Fruit fly (Drosophila melanogaster) whole organism, embryonic: Measurements from ENCODE around the gene CG33108.

ENCODE experiments used
- Abd-B ChIP-seq: fragments of 200-800 bp; sonication (Bioruptor generic); optimal IDR thresholded peaks from 2 replicates; lab custom pipeline; 2018; ENCODE audit warnings: missing biosample characterization, mild to moderate bottlenecking, missing genetic modification characterization, moderate library complexity
- B-H2 ChIP-seq: fragments of 200-800 bp; sonication (Bioruptor generic); optimal IDR thresholded peaks from 2 replicates; lab custom pipeline; 2018; ENCODE audit warnings: missing biosample characterization, mild to moderate bottlenecking, missing genetic modification characterization
- CG14667 ChIP-seq: fragments of 200-800 bp; sonication (Bioruptor generic); IDR thresholded peaks from 2 replicates; pipeline ENCODE4 v1.3.6; 2022; ENCODE audit warnings: missing biosample characterization, missing genetic modification characterization
- CG16779 ChIP-seq: fragments of 200-800 bp; sonication (Bioruptor generic); IDR thresholded peaks from 2 replicates; pipeline ENCODE4 v1.3.6; 2022; ENCODE audit warnings: missing biosample characterization, missing genetic modification characterization
- CG16813 ChIP-seq: fragments of 200-800 bp; sonication (Bioruptor generic); IDR thresholded peaks from 3 replicates; pipeline ENCODE4 v1.3.6; 2022; ENCODE audit warnings: missing biosample characterization, missing genetic modification characterization; ENCODE audit not compliant: partially characterized antibody
- CG16815 ChIP-seq: fragments of 200-800 bp; sonication (Bioruptor generic); optimal IDR thresholded peaks from 3 replicates; lab custom pipeline; 2017; ENCODE audit warnings: missing biosample characterization, mild to moderate bottlenecking, missing genetic modification characterization
- CG16863 ChIP-seq: fragments of 200-800 bp; sonication (Bioruptor generic); optimal IDR thresholded peaks from 3 replicates; lab custom pipeline; 2016; ENCODE audit warnings: missing biosample characterization, missing genetic modification characterization
- CG17385 ChIP-seq: fragments of 200-800 bp; sonication (Bioruptor generic); optimal IDR thresholded peaks from 3 replicates; lab custom pipeline; 2018; ENCODE audit warnings: missing biosample characterization, mild to moderate bottlenecking, missing genetic modification characterization
- CG17802 ChIP-seq: fragments of 200-800 bp; sonication (Bioruptor generic); optimal IDR thresholded peaks from 2 replicates; lab custom pipeline; 2018; ENCODE audit warnings: missing biosample characterization, mild to moderate bottlenecking, missing genetic modification characterization, moderate library complexity
- CG18262 ChIP-seq: fragments of 200-800 bp; optimal IDR thresholded peaks from 3 replicates; lab custom pipeline; 2019; ENCODE audit warnings: missing biosample characterization, mild to moderate bottlenecking, missing genetic modification characterization, moderate library complexity
- CG2120 ChIP-seq: fragments of 200-800 bp; sonication (Bioruptor generic); optimal IDR thresholded peaks from 3 replicates; lab custom pipeline; 2016; ENCODE audit warnings: missing biosample characterization, missing genetic modification characterization
- CG30020 ChIP-seq: fragments of 200-800 bp; optimal IDR thresholded peaks from 2 replicates; lab custom pipeline; 2019; ENCODE audit warnings: missing biosample characterization, mild to moderate bottlenecking, missing genetic modification characterization, moderate library complexity
- CG3163 ChIP-seq: fragments of 200-800 bp; sonication (Bioruptor generic); optimal IDR thresholded peaks from 3 replicates; lab custom pipeline; 2016; ENCODE audit warnings: missing biosample characterization, missing genetic modification characterization
- CG33557 ChIP-seq: fragments of 200-800 bp; sonication (Bioruptor generic); optimal IDR thresholded peaks from 2 replicates; lab custom pipeline; 2019; ENCODE audit warnings: missing biosample characterization, mild to moderate bottlenecking, missing genetic modification characterization, moderate library complexity
- CG34422 ChIP-seq: fragments of 200-800 bp; sonication (Bioruptor generic); IDR thresholded peaks from 3 replicates; pipeline ENCODE4 v1.3.6; 2022; ENCODE audit warnings: missing biosample characterization, missing genetic modification characterization
- CG3726 ChIP-seq: fragments of 200-800 bp; sonication (Bioruptor generic); IDR thresholded peaks from 3 replicates; pipeline ENCODE4, ENCODE4 v1.3.6; 2022; ENCODE audit warnings: missing biosample characterization, missing genetic modification characterization
- CG3995 ChIP-seq: fragments of 200-800 bp; sonication (Bioruptor generic); optimal IDR thresholded peaks from 3 replicates; lab custom pipeline; 2016; ENCODE audit warnings: missing biosample characterization, missing genetic modification characterization
- CG4730 ChIP-seq: fragments of 200-800 bp; sonication (Bioruptor generic); IDR thresholded peaks from 2 replicates; pipeline ENCODE4 v1.3.6; 2022; ENCODE audit warnings: missing biosample characterization, missing genetic modification characterization
- CG6813 ChIP-seq: fragments of 200-800 bp; sonication (Bioruptor generic); optimal IDR thresholded peaks from 2 replicates; lab custom pipeline; 2017; ENCODE audit warnings: missing biosample characterization, missing genetic modification characterization, mild to moderate bottlenecking, moderate library complexity, missing genetic modification reagents
- CG8359 ChIP-seq: fragments of 200-800 bp; sonication (Bioruptor generic); optimal IDR thresholded peaks from 2 replicates; lab custom pipeline; 2017; ENCODE audit warnings: missing biosample characterization, mild to moderate bottlenecking, missing genetic modification characterization, borderline replicate concordance
- CG9215 ChIP-seq: fragments of 200-800 bp; sonication (Bioruptor generic); IDR thresholded peaks from 2 replicates; pipeline ENCODE4 v1.3.6; 2022; ENCODE audit warnings: missing biosample characterization, missing genetic modification characterization
- CoRest ChIP-seq: fragments of 200-800 bp; sonication (Bioruptor generic); optimal IDR thresholded peaks from 3 replicates; lab custom pipeline; 2018; ENCODE audit warnings: missing biosample characterization, mild to moderate bottlenecking, missing genetic modification characterization, moderate library complexity
- H15 ChIP-seq: fragments of 200-800 bp; sonication (Bioruptor generic); IDR thresholded peaks from 3 replicates; pipeline ENCODE4 v1.3.6; 2022; ENCODE audit warnings: missing biosample characterization, missing genetic modification characterization
- Hmr ChIP-seq: fragments of 200-800 bp; sonication (Bioruptor generic); optimal IDR thresholded peaks from 3 replicates; lab custom pipeline; 2017; ENCODE audit warnings: mild to moderate bottlenecking, missing biosample characterization, missing genetic modification reagents, missing genetic modification characterization
- Lim3 ChIP-seq: fragments of 200-800 bp; sonication (Bioruptor generic); IDR thresholded peaks from 2 replicates; pipeline ENCODE4 v1.3.6; 2022; ENCODE audit warnings: missing biosample characterization, missing genetic modification characterization
- Max ChIP-seq: fragments of 200-800 bp; sonication (Bioruptor generic); optimal IDR thresholded peaks from 2 replicates; lab custom pipeline; 2016; ENCODE audit warnings: missing biosample characterization, mild to moderate bottlenecking, missing genetic modification characterization
- Nf-YA ChIP-seq: fragments of 200-800 bp; sonication (Bioruptor generic); IDR thresholded peaks from 2 replicates; pipeline ENCODE4 v1.3.6; 2022; ENCODE audit warnings: missing biosample characterization, missing genetic modification characterization
- PHDP ChIP-seq: fragments of 200-800 bp; sonication (Bioruptor generic); optimal IDR thresholded peaks from 3 replicates; lab custom pipeline; 2018; ENCODE audit warnings: missing biosample characterization, mild to moderate bottlenecking, missing genetic modification characterization, moderate library complexity
- Sin3A ChIP-seq: fragments of >200 bp; optimal IDR thresholded peaks from 2 replicates; lab custom pipeline; 2018
- bsh ChIP-seq, 2 experiments: fragments of 200-800 bp; sonication (Bioruptor generic); optimal IDR thresholded peaks; 2 replicates each; lab custom pipeline; 2017 to 2018; ENCODE audit warnings: mild to moderate bottlenecking in 2 of 2, missing biosample characterization in 2 of 2, missing genetic modification characterization in 2 of 2, moderate library complexity in 1 of 2
- cad ChIP-seq: fragments of >200 bp; optimal IDR thresholded peaks from 2 replicates; lab custom pipeline; 2017; ENCODE audit warnings: missing biosample characterization, missing genetic modification characterization
- caup ChIP-seq: fragments of 200-800 bp; sonication (Bioruptor generic); optimal IDR thresholded peaks from 3 replicates; lab custom pipeline; 2017; ENCODE audit warnings: missing biosample characterization, mild to moderate bottlenecking, missing genetic modification characterization, moderate library complexity; ENCODE audit not compliant: severe bottlenecking
- cg ChIP-seq: fragments of 200-800 bp; sonication (Bioruptor generic); optimal IDR thresholded peaks from 3 replicates; lab custom pipeline; 2019; ENCODE audit warnings: missing biosample characterization, mild to moderate bottlenecking, missing genetic modification characterization, moderate library complexity
- corto ChIP-seq: fragments of 200-800 bp; sonication (Bioruptor generic); optimal IDR thresholded peaks from 2 replicates; lab custom pipeline; 2016; ENCODE audit warnings: missing biosample characterization, mild to moderate bottlenecking, missing genetic modification characterization, moderate library complexity
- dmrt99B ChIP-seq: fragments of 200-800 bp; sonication (Bioruptor generic); optimal IDR thresholded peaks from 2 replicates; lab custom pipeline; 2018; ENCODE audit warnings: missing biosample characterization, mild to moderate bottlenecking, missing genetic modification characterization, moderate library complexity
- dysf ChIP-seq: fragments of 200-800 bp; sonication (Bioruptor generic); IDR thresholded peaks from 3 replicates; pipeline ENCODE4 v1.3.6; 2022; ENCODE audit warnings: missing biosample characterization, missing genetic modification characterization
- esg ChIP-seq: fragments of 200-800 bp; sonication (Bioruptor generic); conservative IDR thresholded peaks from 2 replicates; pipeline ENCODE4 v1.3.6; 2022; ENCODE audit warnings: missing biosample characterization, missing genetic modification characterization
- fd102C ChIP-seq: fragments of 200-800 bp; sonication (Bioruptor generic); optimal IDR thresholded peaks from 2 replicates; lab custom pipeline; 2018; ENCODE audit warnings: missing biosample characterization, mild to moderate bottlenecking, missing genetic modification characterization, moderate library complexity
- grn ChIP-seq: fragments of 200-800 bp; sonication (Bioruptor generic); optimal IDR thresholded peaks from 3 replicates; lab custom pipeline; 2017; ENCODE audit warnings: missing biosample characterization, missing genetic modification characterization
- hbn ChIP-seq: fragments of 200-800 bp; sonication (Bioruptor generic); IDR thresholded peaks from 2 replicates; pipeline ENCODE4 v1.3.6; 2022; ENCODE audit warnings: missing biosample characterization, missing genetic modification characterization; ENCODE audit not compliant: partially characterized antibody
- her ChIP-seq: fragments of 200-800 bp; sonication (Bioruptor generic); optimal IDR thresholded peaks from 2 replicates; lab custom pipeline; 2016; ENCODE audit warnings: missing biosample characterization, missing genetic modification characterization
- lmd ChIP-seq: fragments of 200-800 bp; sonication (Bioruptor generic); IDR thresholded peaks from 2 replicates; pipeline ENCODE4 v1.3.6; 2022; ENCODE audit warnings: missing biosample characterization, missing genetic modification characterization
- org-1 ChIP-seq: fragments of 200-800 bp; sonication (Bioruptor generic); optimal IDR thresholded peaks from 2 replicates; lab custom pipeline; 2017; ENCODE audit warnings: missing biosample characterization, missing genetic modification characterization
- ranshi ChIP-seq: fragments of 200-800 bp; sonication (Bioruptor generic); IDR thresholded peaks from 2 replicates; pipeline ENCODE4 v1.3.6; 2022; ENCODE audit warnings: missing biosample characterization, missing genetic modification characterization
- rib ChIP-seq: fragments of 200-800 bp; sonication (Bioruptor generic); IDR thresholded peaks from 2 replicates; pipeline ENCODE4 v1.3.6; 2022; ENCODE audit warnings: missing biosample characterization, missing genetic modification characterization
- sens-2 ChIP-seq: fragments of 200-800 bp; sonication (Bioruptor generic); IDR thresholded peaks from 2 replicates; pipeline ENCODE4 v1.3.6; 2022; ENCODE audit warnings: missing biosample characterization, missing genetic modification characterization
- sisA ChIP-seq: fragments of 200-800 bp; sonication (Bioruptor generic); IDR thresholded peaks from 2 replicates; pipeline ENCODE4 v1.3.6; 2022; ENCODE audit warnings: missing biosample characterization, missing genetic modification characterization
- slbo ChIP-seq: fragments of 200-800 bp; sonication (Bioruptor generic); IDR thresholded peaks from 2 replicates; pipeline ENCODE4 v1.3.6; 2022; ENCODE audit warnings: missing biosample characterization, missing genetic modification characterization
- sqz ChIP-seq: fragments of 200-800 bp; sonication (Bioruptor generic); optimal IDR thresholded peaks from 3 replicates; lab custom pipeline; 2018; ENCODE audit warnings: missing biosample characterization, mild to moderate bottlenecking, missing genetic modification characterization
- sr ChIP-seq: fragments of 200-800 bp; sonication (Bioruptor generic); IDR thresholded peaks from 3 replicates; pipeline ENCODE4 v1.3.6; 2022; ENCODE audit warnings: missing biosample characterization, missing genetic modification characterization

Gene CG33108

dm6 chr3R:24025715-24026467 lies 30.4 kb downstream of the CG33108 start (continued):
- TF ChIP-seq PHDP (tag; lab: Kevin White, UChicago), result peak; percentile 36
- TF ChIP-seq CG9215, result no peak
- TF ChIP-seq caup (GFP tag; lab: Kevin White, UChicago), result no peak
- TF ChIP-seq CG2120, result peak; percentile 38
- no peak for TF ChIP-seq ranshi (GFP tag; lab: Robert Waterston, UW)
- no peak for TF ChIP-seq CG3163 (GFP tag; lab: Kevin White, UChicago)
- TF ChIP-seq CG18262, result peak; percentile 52
- no peak for TF ChIP-seq H15
- no peak for TF ChIP-seq Sin3A (lab: Kevin White, UChicago)
- TF ChIP-seq Lim3 (GFP tag; lab: Robert Waterston, UW), result no peak
- no peak for TF ChIP-seq grn (GFP tag; lab: Kevin White, UChicago)
- TF ChIP-seq rib (GFP tag; lab: Robert Waterston, UW), result no peak
- peak; percentile 59; the same call in 2 of the 3 replicates for TF ChIP-seq dysf
- TF ChIP-seq CG14667 (GFP tag; lab: Robert Waterston, UW), result no peak
- TF ChIP-seq Nf-YA (GFP tag; lab: Robert Waterston, UW), result no peak
- TF ChIP-seq CG17385 (GFP tag; lab: Kevin White, UChicago), result peak; percentile 2
- TF ChIP-seq CG8359 (GFP tag; lab: Kevin White, UChicago), result no peak
- no peak for TF ChIP-seq Max (GFP tag; lab: Kevin White, UChicago)
- TF ChIP-seq fd102C, result no peak
- TF ChIP-seq CG33557, result no peak
- TF ChIP-seq Abd-B, result no peak
- TF ChIP-seq esg (GFP tag; lab: Robert Waterston, UW), result peak; percentile 38; the same call in 1 of the 2 replicates
- no peak for TF ChIP-seq CG16813 (GFP tag; lab: Robert Waterston, UW)
- no peak for TF ChIP-seq hbn (GFP tag; lab: Robert Waterston, UW)
- TF ChIP-seq CG34422 (GFP tag; lab: Robert Waterston, UW), result 0 out of 3 replicates have a peak, but pooled peaks have one; percentile 15
- TF ChIP-seq dmrt99B (tag; lab: Kevin White, UChicago), result peak; percentile 54
- TF ChIP-seq CG17802 (tag; lab: Kevin White, UChicago), result no peak
- peak; percentile 22 for TF ChIP-seq CoRest
- TF ChIP-seq CG16815 (GFP tag; lab: Kevin White, UChicago), result no peak
- no peak for TF ChIP-seq CG30020
- TF ChIP-seq sisA, result no peak
- TF ChIP-seq CG16779 (GFP tag; lab: Robert Waterston, UW), result no peak
- 0 out of 2 replicates have a peak, but pooled peaks have one; percentile 24 for TF ChIP-seq slbo
- no peak for TF ChIP-seq Hmr
- TF ChIP-seq CG3995 (GFP tag; lab: Kevin White, UChicago), result no peak
- no peak for TF ChIP-seq CG6813 (GFP tag; lab: Kevin White, UChicago)
- no peak for TF ChIP-seq B-H2 (GFP tag; lab: Kevin White, UChicago)
- TF ChIP-seq bsh (GFP tag; optimal IDR thresholded peaks at IDR 0.05; lab: Kevin White, UChicago), result peak in 1 of 2 experiments; percentile 65
- no peak for TF ChIP-seq her (GFP tag; lab: Kevin White, UChicago)
- peak; percentile 47 for TF ChIP-seq lmd
- no peak for TF ChIP-seq cg (GFP tag; lab: Kevin White, UChicago)
- peak; percentile 27; the same call in 1 of the 2 replicates for TF ChIP-seq CG4730
- no peak for TF ChIP-seq CG3726 (GFP tag; lab: Robert Waterston, UW)
- TF ChIP-seq sens-2 (GFP tag; lab: Robert Waterston, UW), result no peak
- no peak for TF ChIP-seq sqz
- peak; percentile 67; the same call in 2 of the 3 replicates for TF ChIP-seq sr (GFP tag; lab: Robert Waterston, UW)
- TF ChIP-seq CG16863 (GFP tag; lab: Kevin White, UChicago), result peak; percentile 44
- no peak for TF ChIP-seq org-1 (GFP tag; lab: Kevin White, UChicago)
- TF ChIP-seq cad (GFP tag; lab: Kevin White, UChicago), result no peak
- TF ChIP-seq corto (GFP tag; lab: Kevin White, UChicago), result no peak
